Worm (Caenorhabditis elegans): Measurements from ENCODE around the gene jbts-14.
"Not testable (repeated sequence)": the region's sequence is repeated elsewhere in the genome, so short reads cannot be mapped to it uniquely, and the experiment has no call there.

DNA sequence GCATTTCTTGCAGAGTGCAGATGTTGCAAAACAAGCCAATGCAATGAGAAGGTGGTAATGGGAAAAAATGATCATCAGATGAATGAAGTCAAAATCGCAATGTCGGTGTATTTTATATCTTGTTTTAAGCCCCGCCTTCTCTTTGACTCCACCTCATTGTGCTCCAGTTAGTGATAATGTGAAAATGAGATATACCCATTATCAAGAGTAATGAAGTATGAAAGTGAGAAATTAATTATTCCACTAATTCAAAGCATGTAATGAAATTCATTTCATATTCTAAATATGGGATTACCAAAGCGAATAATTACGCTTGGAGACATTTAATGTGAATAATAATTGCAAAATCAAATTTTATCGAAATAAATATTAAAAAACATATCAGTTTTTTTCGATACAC is 27.7 kb downstream of the jbts-14 start, which contains the start of gene M02D8.6:
- TF ChIP-seq flt-1 (GFP tag; IDR thresholded peaks at IDR 0.05); klf-2 (GFP tag; conservative IDR thresholded peaks at IDR 0.05); ztf-23 (GFP tag; IDR thresholded peaks at IDR 0.05); ref-1 (GFP tag; conservative IDR thresholded peaks at IDR 0.05); med-1 (GFP tag; optimal IDR thresholded peaks at IDR 0.05; ENCODE audit: insufficient read depth); ztf-29 (GFP tag; IDR thresholded peaks at IDR 0.05); cog-1 (tag; optimal IDR thresholded peaks at IDR 0.05): not testable (repeated sequence)
